Fruit fly (Drosophila melanogaster) whole organism, embryonic: ENCODE data around the gene lobo.

Experiments used
- Abd-B ChIP-seq: fragments of 200-800 bp; sonication (Bioruptor generic); optimal IDR thresholded peaks from 2 replicates; lab custom pipeline; 2018; ENCODE audit warnings: missing biosample characterization, mild to moderate bottlenecking, missing genetic modification characterization, moderate library complexity
- Antp ChIP-seq: fragments of 200-800 bp; sonication (Bioruptor generic); optimal IDR thresholded peaks from 3 replicates; lab custom pipeline; 2016; ENCODE audit warnings: missing biosample characterization, missing genetic modification characterization
- Bgb ChIP-seq: fragments of 200-800 bp; sonication (Bioruptor generic); IDR thresholded peaks from 2 replicates; pipeline ENCODE4 v1.3.6; 2022; ENCODE audit warnings: missing biosample characterization, missing genetic modification characterization; ENCODE audit not compliant: partially characterized antibody
- CG11696 ChIP-seq: fragments of 200-800 bp; sonication (Bioruptor generic); IDR thresholded peaks from 2 replicates; pipeline ENCODE4 v1.3.6; 2022; ENCODE audit warnings: missing biosample characterization, missing genetic modification characterization
- CG12942 ChIP-seq: fragments of 200-800 bp; sonication (Bioruptor generic); optimal IDR thresholded peaks from 3 replicates; lab custom pipeline; 2016; ENCODE audit warnings: missing biosample characterization, missing genetic modification characterization
- CG13296 ChIP-seq: fragments of 200-800 bp; sonication (Bioruptor generic); optimal IDR thresholded peaks from 3 replicates; lab custom pipeline; 2018; ENCODE audit warnings: missing biosample characterization, mild to moderate bottlenecking, missing genetic modification characterization
- CG13624 ChIP-seq: fragments of 200-800 bp; sonication (Bioruptor generic); optimal IDR thresholded peaks from 2 replicates; lab custom pipeline; 2016; ENCODE audit warnings: missing biosample characterization, missing genetic modification characterization
- CG13894 ChIP-seq: fragments of 200-800 bp; sonication (Bioruptor generic); optimal IDR thresholded peaks from 3 replicates; lab custom pipeline; 2018; ENCODE audit warnings: missing biosample characterization, mild to moderate bottlenecking, missing genetic modification characterization, moderate library complexity
- CG14860 ChIP-seq: fragments of 200-800 bp; sonication (Bioruptor generic); IDR thresholded peaks from 3 replicates; pipeline ENCODE4 v1.3.6; 2022; ENCODE audit warnings: missing biosample characterization, missing genetic modification characterization; ENCODE audit not compliant: partially characterized antibody
- CG15514 ChIP-seq: fragments of 200-800 bp; sonication (Bioruptor generic); optimal IDR thresholded peaks from 3 replicates; lab custom pipeline; 2017; ENCODE audit warnings: missing biosample characterization, missing genetic modification characterization, mild to moderate bottlenecking, moderate library complexity, missing genetic modification reagents
- CG17361 ChIP-seq: fragments of 200-800 bp; sonication (Bioruptor generic); IDR thresholded peaks from 3 replicates; pipeline ENCODE4 v1.3.6; 2022; ENCODE audit warnings: missing biosample characterization, missing genetic modification characterization
- CG17612 ChIP-seq: fragments of 200-800 bp; sonication (Bioruptor generic); IDR thresholded peaks from 2 replicates; pipeline ENCODE4 v1.3.6; 2022; ENCODE audit warnings: missing biosample characterization, missing genetic modification characterization
- CG17912 ChIP-seq: fragments of 200-800 bp; sonication (Bioruptor generic); optimal IDR thresholded peaks from 2 replicates; lab custom pipeline; 2018; ENCODE audit warnings: missing biosample characterization, mild to moderate bottlenecking, missing genetic modification characterization
- CG2199 ChIP-seq: fragments of 200-800 bp; sonication (Bioruptor generic); IDR thresholded peaks from 3 replicates; pipeline ENCODE4 v1.3.6; 2022; ENCODE audit warnings: missing biosample characterization, missing genetic modification characterization
- CG2712 ChIP-seq: fragments of 200-800 bp; optimal IDR thresholded peaks from 3 replicates; lab custom pipeline; 2019; ENCODE audit warnings: missing biosample characterization, mild to moderate bottlenecking, missing genetic modification characterization, moderate library complexity
- CG3065 ChIP-seq: fragments of 200-800 bp; sonication (Bioruptor generic); optimal IDR thresholded peaks from 2 replicates; lab custom pipeline; 2016; ENCODE audit warnings: missing biosample characterization, missing genetic modification characterization
- CG31224 ChIP-seq: fragments of 200-800 bp; sonication (Bioruptor generic); IDR thresholded peaks from 2 replicates; pipeline ENCODE4 v1.3.6; 2022; ENCODE audit warnings: missing biosample characterization, missing genetic modification characterization
- CG34376 ChIP-seq: fragments of 200-800 bp; sonication (Bioruptor generic); optimal IDR thresholded peaks from 2 replicates; lab custom pipeline; 2018; ENCODE audit warnings: missing biosample characterization, mild to moderate bottlenecking, missing genetic modification characterization
- CG3838 ChIP-seq: fragments of 200-800 bp; sonication (Bioruptor generic); optimal IDR thresholded peaks from 3 replicates; lab custom pipeline; 2016; ENCODE audit warnings: missing biosample characterization, missing genetic modification characterization
- CG4424 ChIP-seq: fragments of 200-800 bp; sonication (Bioruptor generic); optimal IDR thresholded peaks from 3 replicates; lab custom pipeline; 2016; ENCODE audit warnings: missing biosample characterization, missing genetic modification characterization
- CG6254 ChIP-seq: fragments of 200-800 bp; sonication (Bioruptor generic); optimal IDR thresholded peaks from 3 replicates; lab custom pipeline; 2017; ENCODE audit warnings: mild to moderate bottlenecking, missing biosample characterization, missing genetic modification reagents, missing genetic modification characterization
- CG6654 ChIP-seq: fragments of 200-800 bp; sonication (Bioruptor generic); optimal IDR thresholded peaks from 2 replicates; lab custom pipeline; 2017; ENCODE audit warnings: missing biosample characterization, mild to moderate bottlenecking, missing genetic modification characterization
- CG7786 ChIP-seq: fragments of 200-800 bp; sonication (Bioruptor generic); optimal IDR thresholded peaks from 2 replicates; lab custom pipeline; 2016; ENCODE audit warnings: missing biosample characterization, missing genetic modification characterization
- CG8478 ChIP-seq: fragments of >200 bp; optimal IDR thresholded peaks from 2 replicates; lab custom pipeline; 2018
- CG9727 ChIP-seq: fragments of 200-800 bp; sonication (Bioruptor generic); optimal IDR thresholded peaks from 3 replicates; lab custom pipeline; 2017; ENCODE audit warnings: missing biosample characterization, mild to moderate bottlenecking, missing genetic modification characterization
- Dll ChIP-seq: fragments of 200-800 bp; sonication (Bioruptor generic); IDR thresholded peaks from 4 replicates; pipeline ENCODE4 v1.3.6; 2022; ENCODE audit warnings: missing biosample characterization, missing genetic modification characterization; ENCODE audit not compliant: partially characterized antibody
- E2f1 ChIP-seq: fragments of 200-800 bp; sonication (Bioruptor generic); IDR thresholded peaks from 2 replicates; pipeline ENCODE4 v1.3.6; 2022; ENCODE audit warnings: missing biosample characterization, missing genetic modification characterization
- Hr39 ChIP-seq: fragments of >200 bp; optimal IDR thresholded peaks from 2 replicates; lab custom pipeline; 2017
- Hsf ChIP-seq: fragments of 200-800 bp; sonication (Bioruptor generic); optimal IDR thresholded peaks from 3 replicates; lab custom pipeline; 2016; ENCODE audit warnings: missing biosample characterization, missing genetic modification characterization
- Kr ChIP-seq: fragments of 200-800 bp; sonication (Bioruptor generic); optimal IDR thresholded peaks from 2 replicates; lab custom pipeline; 2017; ENCODE audit warnings: missing biosample characterization, mild to moderate bottlenecking, missing genetic modification characterization
- Max ChIP-seq: fragments of 200-800 bp; sonication (Bioruptor generic); optimal IDR thresholded peaks from 2 replicates; lab custom pipeline; 2016; ENCODE audit warnings: missing biosample characterization, mild to moderate bottlenecking, missing genetic modification characterization
- Neu2 ChIP-seq: fragments of 200-800 bp; sonication (Bioruptor generic); optimal IDR thresholded peaks from 3 replicates; lab custom pipeline; 2016; ENCODE audit warnings: missing biosample characterization, missing genetic modification characterization, borderline replicate concordance
- Nf-YB ChIP-seq: fragments of 200-800 bp; sonication (Bioruptor generic); optimal IDR thresholded peaks from 3 replicates; lab custom pipeline; 2019; ENCODE audit warnings: missing biosample characterization, mild to moderate bottlenecking, missing genetic modification characterization, moderate library complexity
- PHDP ChIP-seq: fragments of 200-800 bp; sonication (Bioruptor generic); optimal IDR thresholded peaks from 3 replicates; lab custom pipeline; 2018; ENCODE audit warnings: missing biosample characterization, mild to moderate bottlenecking, missing genetic modification characterization, moderate library complexity
- Poxn ChIP-seq: fragments of 200-800 bp; sonication (Bioruptor generic); IDR thresholded peaks from 2 replicates; pipeline ENCODE4 v1.3.6; 2022; ENCODE audit warnings: missing biosample characterization, missing genetic modification characterization
- ab ChIP-seq: fragments of 200-800 bp; sonication (Bioruptor generic); optimal IDR thresholded peaks from 2 replicates; lab custom pipeline; 2016; ENCODE audit warnings: missing biosample characterization, missing genetic modification characterization
- abd-A ChIP-seq: fragments of 200-800 bp; sonication (Bioruptor generic); optimal IDR thresholded peaks from 3 replicates; lab custom pipeline; 2019; ENCODE audit warnings: missing biosample characterization, mild to moderate bottlenecking, missing genetic modification characterization, moderate library complexity
- crol ChIP-seq: fragments of 200-800 bp; sonication (Bioruptor generic); IDR thresholded peaks from 2 replicates; pipeline ENCODE4 v1.3.6; 2022; ENCODE audit warnings: missing biosample characterization, missing genetic modification characterization
- ftz-f1 ChIP-seq: fragments of 200-800 bp; sonication (Bioruptor generic); optimal IDR thresholded peaks from 2 replicates; lab custom pipeline; 2016; ENCODE audit warnings: missing biosample characterization, missing genetic modification characterization
- fu2 ChIP-seq: fragments of 200-800 bp; sonication (Bioruptor generic); optimal IDR thresholded peaks from 2 replicates; lab custom pipeline; 2016; ENCODE audit warnings: missing biosample characterization, missing genetic modification characterization
- gcm ChIP-seq: fragments of 200-800 bp; sonication (Bioruptor generic); optimal IDR thresholded peaks from 2 replicates; lab custom pipeline; 2019; ENCODE audit warnings: missing biosample characterization, mild to moderate bottlenecking, missing genetic modification characterization, moderate library complexity
- hkb ChIP-seq, 2 experiments: fragments of 200-800 bp in 1 of 2; fragments of >200 bp in 1 of 2; sonication (Bioruptor generic) in 1 of 2; IDR thresholded peaks in 1 of 2; optimal IDR thresholded peaks in 1 of 2; 2 replicates each; pipeline versions ENCODE4 v1.3.6 to Lab custom; 2017 to 2022; ENCODE audit warnings: missing biosample characterization in 1 of 2, missing genetic modification characterization in 1 of 2
- org-1 ChIP-seq: fragments of 200-800 bp; sonication (Bioruptor generic); optimal IDR thresholded peaks from 2 replicates; lab custom pipeline; 2017; ENCODE audit warnings: missing biosample characterization, missing genetic modification characterization
- peb ChIP-seq: fragments of 200-800 bp; sonication (Bioruptor generic); IDR thresholded peaks from 2 replicates; pipeline ENCODE4 v1.3.6; 2022; ENCODE audit warnings: missing biosample characterization, missing genetic modification characterization
- phol ChIP-seq: fragments of 200-800 bp; sonication (Bioruptor generic); optimal IDR thresholded peaks from 3 replicates; lab custom pipeline; 2018; ENCODE audit warnings: missing biosample characterization, mild to moderate bottlenecking, missing genetic modification characterization, moderate library complexity
- ro ChIP-seq: fragments of 200-800 bp; sonication (Bioruptor generic); IDR thresholded peaks from 2 replicates; pipeline ENCODE4 v1.3.6; 2022; ENCODE audit warnings: missing biosample characterization, missing genetic modification characterization
- sens-2 ChIP-seq: fragments of 200-800 bp; sonication (Bioruptor generic); IDR thresholded peaks from 2 replicates; pipeline ENCODE4 v1.3.6; 2022; ENCODE audit warnings: missing biosample characterization, missing genetic modification characterization
- sna ChIP-seq: fragments of 200-800 bp; sonication (Bioruptor generic); IDR thresholded peaks from 2 replicates; pipeline ENCODE4 v1.3.6; 2022; ENCODE audit warnings: missing biosample characterization, missing genetic modification characterization; ENCODE audit not compliant: partially characterized antibody
- sob ChIP-seq: fragments of 200-800 bp; sonication (Bioruptor generic); IDR thresholded peaks from 2 replicates; pipeline ENCODE4 v1.3.6; 2022; ENCODE audit warnings: missing biosample characterization, missing genetic modification characterization
- sug ChIP-seq: fragments of 200-800 bp; optimal IDR thresholded peaks from 2 replicates; lab custom pipeline; 2019; ENCODE audit warnings: missing biosample characterization, mild to moderate bottlenecking, missing genetic modification characterization, moderate library complexity
- tna ChIP-seq: fragments of 200-800 bp; sonication (Bioruptor generic); IDR thresholded peaks from 2 replicates; pipeline ENCODE4 v1.3.6; 2022; ENCODE audit warnings: missing biosample characterization, missing genetic modification characterization; ENCODE audit not compliant: partially characterized antibody

The lobo gene

DNA sequence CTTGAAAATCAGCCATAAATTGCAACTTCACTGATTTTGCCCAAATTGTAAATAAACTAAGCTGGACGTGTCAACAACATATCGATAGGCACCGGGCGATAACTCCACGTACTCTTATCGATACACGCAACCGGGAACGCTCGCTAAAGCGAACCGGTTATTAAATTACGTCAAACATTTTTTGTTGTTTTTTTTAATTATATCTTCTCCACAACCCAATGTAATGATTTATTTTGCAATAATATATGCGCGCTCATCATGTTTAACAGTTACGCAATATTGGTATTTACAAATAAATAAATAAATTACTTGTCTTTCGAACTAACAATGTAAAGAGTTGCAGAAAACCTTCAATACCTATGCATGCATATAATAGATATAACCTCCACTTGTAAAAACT lies 21.5 kb upstream of the lobo start, which contains the start of gene Saysd1 (continued):
- TF ChIP-seq CG8478 (no peak), CG3065 (GFP tag; lab: Kevin White, UChicago) (no peak), CG4424 (peak; percentile 41), CG7786 (no peak), Poxn (GFP tag; lab: Robert Waterston, UW) (no peak), CG13296 (GFP tag; lab: Kevin White, UChicago) (no peak), phol (peak; percentile 36), Antp (GFP tag; lab: Kevin White, UChicago) (no peak), CG12942 (GFP tag; lab: Kevin White, UChicago) (no peak), ftz-f1 (GFP tag; lab: Kevin White, UChicago) (peak; percentile 33), sens-2 (GFP tag; lab: Robert Waterston, UW) (no peak), ro (GFP tag; lab: Robert Waterston, UW) (no peak), CG34376 (GFP tag; lab: Kevin White, UChicago) (no peak), org-1 (GFP tag; lab: Kevin White, UChicago) (no peak), sob (GFP tag; lab: Robert Waterston, UW) (peak; percentile 62), CG11696 (no peak), E2f1 (GFP tag; lab: Robert Waterston, UW) (0 out of 2 replicates have a peak, but pooled peaks have one; percentile 28), CG31224 (GFP tag; lab: Robert Waterston, UW) (no peak), CG17361 (0 out of 3 replicates have a peak, but pooled peaks have one; percentile 39), peb (no peak), gcm (no peak), CG17612 (no peak), CG3838 (GFP tag; lab: Kevin White, UChicago) (no peak), tna (GFP tag; lab: Robert Waterston, UW) (peak; percentile 81), CG6654 (GFP tag; lab: Kevin White, UChicago) (no peak), CG2199 (GFP tag; lab: Robert Waterston, UW) (0 out of 3 replicates have a peak, but pooled peaks have one; percentile 48), CG13894 (no peak), Nf-YB (GFP tag; lab: Kevin White, UChicago) (no peak), sug (tag; lab: Kevin White, UChicago) (no peak), fu2 (GFP tag; lab: Kevin White, UChicago) (no peak), CG14860 (GFP tag; lab: Robert Waterston, UW) (peak; percentile 80), Kr (GFP tag; lab: Kevin White, UChicago) (no peak), CG17912 (GFP tag; lab: Kevin White, UChicago) (no peak), Abd-B (no peak), Max (GFP tag; lab: Kevin White, UChicago) (no peak), CG2712 (tag; lab: Kevin White, UChicago) (no peak), ab (GFP tag; lab: Kevin White, UChicago) (no peak), abd-A (tag; lab: Kevin White, UChicago) (no peak), Hr39 (lab: Kevin White, UChicago) (no peak), PHDP (peak; percentile 7), Hsf (GFP tag; lab: Kevin White, UChicago) (no peak), CG15514 (peak; percentile 38), CG13624 (peak; percentile 64), Bgb (GFP tag; lab: Robert Waterston, UW) (peak; percentile 85), Neu2 (GFP tag; lab: Kevin White, UChicago) (no peak), hkb (optimal IDR thresholded peaks at IDR 0.05; lab: Kevin White, UChicago) (no peak), hkb (GFP tag; IDR thresholded peaks at IDR 0.05; lab: Robert Waterston, UW) (no peak; the same call in 1 of the 2 replicates), Dll (peak; percentile 90), CG6254 (no peak), crol (no peak), CG9727 (peak; percentile 37), sna (GFP tag; lab: Robert Waterston, UW) (peak; percentile 88)
